Worm (Caenorhabditis elegans): ENCODE results near the gene T13C2.7.

ce11 chrII:6808539-6808938 is 29.3 kb downstream of the T13C2.7 start:
- TF ChIP-seq aly-2 (tag; optimal IDR thresholded peaks at IDR 0.05) = no peak
- no peak for TF ChIP-seq ceh-63 (GFP tag; optimal IDR thresholded peaks at IDR 0.05)
- TF ChIP-seq nhr-12 (tag; optimal IDR thresholded peaks at IDR 0.05) = no peak
- TF ChIP-seq nhr-11 (tag; optimal IDR thresholded peaks at IDR 0.05) = no peak
- no peak for TF ChIP-seq zag-1 (tag; optimal IDR thresholded peaks at IDR 0.05)
- no peak for TF ChIP-seq ceh-88 (GFP tag; IDR thresholded peaks at IDR 0.05)
- TF ChIP-seq nhr-237 (tag; optimal IDR thresholded peaks at IDR 0.05) = no peak
- TF ChIP-seq nhr-19 (GFP tag; conservative IDR thresholded peaks at IDR 0.05) = no peak
- no peak for TF ChIP-seq F16B12.6 (tag; optimal IDR thresholded peaks at IDR 0.05)
- TF ChIP-seq fkh-10 (GFP tag; optimal IDR thresholded peaks at IDR 0.05) = peak; percentile 12
- no peak for TF ChIP-seq hlh-4 (tag; optimal IDR thresholded peaks at IDR 0.05)

All from whole organism, L1 larva.